Worm (Caenorhabditis elegans) whole organism, young adult: ENCODE results near the gene nprl-3.

Experiments used
- B0261.1 ChIP-seq: sonication (generic microtip); optimal IDR thresholded peaks from 2 replicates; lab custom pipeline; 2016; ENCODE audit warnings: mild to moderate bottlenecking, missing genetic modification characterization, moderate library complexity, missing compliant biosample characterization
- B0336.3 ChIP-seq: fragments of 200-800 bp; sonication (Bioruptor generic); IDR thresholded peaks from 2 replicates; pipeline ENCODE4 v1.3.6; 2022; ENCODE audit warnings: missing genetic modification characterization, missing compliant biosample characterization
- D2030.7 ChIP-seq: fragments of 200-800 bp; sonication (Bioruptor generic); IDR thresholded peaks from 2 replicates; pipeline ENCODE4 v1.3.6; 2022; ENCODE audit warnings: missing genetic modification reagents, missing genetic modification characterization, missing compliant biosample characterization
- F22D6.2 ChIP-seq: sonication (generic microtip); optimal IDR thresholded peaks from 2 replicates; lab custom pipeline; 2016; ENCODE audit warnings: mild to moderate bottlenecking, missing genetic modification characterization, missing compliant biosample characterization
- F33H1.4 ChIP-seq: fragments of 200-800 bp; sonication (Bioruptor generic); IDR thresholded peaks from 2 replicates; pipeline ENCODE4 v1.3.6; 2022; ENCODE audit warnings: missing genetic modification reagents, missing genetic modification characterization, missing compliant biosample characterization
- F39B2.1 ChIP-seq: fragments of 200-800 bp; sonication (Bioruptor generic); IDR thresholded peaks from 2 replicates; pipeline ENCODE4 v1.3.6; 2022; ENCODE audit warnings: missing genetic modification reagents, missing genetic modification characterization, missing compliant biosample characterization
- K12H6.12 ChIP-seq: fragments of 200-800 bp; sonication (Bioruptor generic); optimal IDR thresholded peaks from 2 replicates; lab custom pipeline; 2018; ENCODE audit warnings: mild to moderate bottlenecking, missing genetic modification characterization, missing compliant biosample characterization
- Y53F4B.3 ChIP-seq: fragments of 200-800 bp; sonication (Bioruptor generic); IDR thresholded peaks from 2 replicates; pipeline ENCODE4 v1.3.6; 2022; ENCODE audit warnings: missing genetic modification reagents, missing genetic modification characterization, missing compliant biosample characterization
- Y53G8AR.9 ChIP-seq: fragments of 200-800 bp; sonication (Bioruptor generic); conservative IDR thresholded peaks from 2 replicates; pipeline ENCODE4 v1.3.6; 2022; ENCODE audit warnings: missing genetic modification reagents, missing genetic modification characterization, missing compliant biosample characterization
- Y56A3A.18 ChIP-seq: fragments of 200-800 bp; sonication (Bioruptor generic); IDR thresholded peaks from 2 replicates; pipeline ENCODE4 v1.3.6; 2022; ENCODE audit warnings: missing genetic modification reagents, missing genetic modification characterization, missing compliant biosample characterization
- ZK185.1 ChIP-seq: sonication (generic microtip); optimal IDR thresholded peaks from 2 replicates; lab custom pipeline; 2016; ENCODE audit warnings: mild to moderate bottlenecking, missing genetic modification characterization, missing compliant biosample characterization; ENCODE audit not compliant: poor library complexity, severe bottlenecking
- akir-1 ChIP-seq: fragments of 200-800 bp; sonication (Bioruptor generic); optimal IDR thresholded peaks from 2 replicates; lab custom pipeline; 2018; ENCODE audit warnings: mild to moderate bottlenecking, missing genetic modification characterization, moderate library complexity, missing compliant biosample characterization
- ama-1 ChIP-seq, 3 experiments: fragments of 150-350 bp in 1 of 3; sonication (generic microtip) in 2 of 3; optimal IDR thresholded peaks; 2 replicates each; lab custom pipeline; 2014 to 2018; ENCODE audit warnings: missing biosample characterization in 2 of 3, missing genetic modification characterization in 2 of 3, missing genetic modification reagents in 2 of 3
- aptf-2 ChIP-seq: fragments of 200-800 bp; sonication (Bioruptor generic); conservative IDR thresholded peaks from 2 replicates; pipeline ENCODE4 v1.3.6; 2022; ENCODE audit warnings: missing genetic modification reagents, missing genetic modification characterization, missing compliant biosample characterization
- attf-5 ChIP-seq: fragments of 200-800 bp; sonication (Bioruptor generic); optimal IDR thresholded peaks from 2 replicates; lab custom pipeline; 2018; ENCODE audit warnings: mild to moderate bottlenecking, missing genetic modification characterization, missing compliant biosample characterization
- ccch-3 ChIP-seq: fragments of 200-800 bp; sonication (Bioruptor generic); optimal IDR thresholded peaks from 2 replicates; lab custom pipeline; 2018; ENCODE audit warnings: mild to moderate bottlenecking, missing genetic modification characterization, missing compliant biosample characterization
- ceh-58 ChIP-seq: fragments of 200-800 bp; sonication (Bioruptor generic); IDR thresholded peaks from 2 replicates; pipeline ENCODE4 v1.3.6; 2022; ENCODE audit warnings: missing genetic modification characterization, missing compliant biosample characterization
- dpff-1 ChIP-seq: sonication (generic microtip); optimal IDR thresholded peaks from 2 replicates; lab custom pipeline; 2017; ENCODE audit warnings: mild to moderate bottlenecking, missing genetic modification characterization, missing compliant biosample characterization
- dpl-1 ChIP-seq: fragments of 150-350 bp; optimal IDR thresholded peaks from 2 replicates; lab custom pipeline; 2014; ENCODE audit warnings: missing biosample characterization, missing genetic modification reagents, missing genetic modification characterization
- fkh-3 ChIP-seq: sonication (generic microtip); optimal IDR thresholded peaks from 2 replicates; lab custom pipeline; 2016; ENCODE audit warnings: mild to moderate bottlenecking, missing genetic modification characterization, missing compliant biosample characterization
- hsf-1 ChIP-seq: fragments of 200-800 bp; sonication (Bioruptor generic); IDR thresholded peaks from 2 replicates; pipeline ENCODE4 v1.3.6; 2022; ENCODE audit warnings: missing genetic modification reagents, missing genetic modification characterization, missing compliant biosample characterization
- let-607 ChIP-seq, 2 experiments: fragments of 200-800 bp in 1 of 2; sonication (Bioruptor generic) in 1 of 2; sonication (generic microtip) in 1 of 2; optimal IDR thresholded peaks; 2 replicates each; lab custom pipeline; 2016 to 2018; ENCODE audit warnings: mild to moderate bottlenecking in 2 of 2, missing compliant biosample characterization in 2 of 2, missing genetic modification characterization in 2 of 2, moderate library complexity in 2 of 2, missing genotype in 1 of 2
- lin-26 ChIP-seq: fragments of 200-800 bp; sonication (Bioruptor generic); IDR thresholded peaks from 2 replicates; pipeline ENCODE4 v1.3.6; 2022; ENCODE audit warnings: missing genetic modification reagents, missing genetic modification characterization, missing compliant biosample characterization
- lin-40 ChIP-seq: sonication (generic microtip); optimal IDR thresholded peaks from 2 replicates; lab custom pipeline; 2016; ENCODE audit warnings: missing genetic modification characterization, mild to moderate bottlenecking, missing compliant biosample characterization, missing genotype, missing genetic modification reagents
- lin-54 ChIP-seq: fragments of 200-800 bp; sonication (Bioruptor generic); optimal IDR thresholded peaks from 2 replicates; lab custom pipeline; 2018; ENCODE audit warnings: mild to moderate bottlenecking, missing genetic modification characterization, missing compliant biosample characterization
- lsl-1 ChIP-seq: fragments of 200-800 bp; sonication (Bioruptor generic); optimal IDR thresholded peaks from 2 replicates; lab custom pipeline; 2018; ENCODE audit warnings: mild to moderate bottlenecking, missing genetic modification characterization, moderate library complexity, missing compliant biosample characterization
- mes-4 ChIP-seq: sonication (generic microtip); optimal IDR thresholded peaks from 2 replicates; lab custom pipeline; 2016; ENCODE audit warnings: missing genotype, missing genetic modification characterization, missing compliant biosample characterization
- nfyb-1 ChIP-seq: fragments of 200-800 bp; sonication (Bioruptor generic); IDR thresholded peaks from 2 replicates; pipeline ENCODE4 v1.3.6; 2022; ENCODE audit warnings: missing genetic modification reagents, missing genetic modification characterization, missing compliant biosample characterization
- nhr-120 ChIP-seq: fragments of 200-800 bp; sonication (Bioruptor generic); IDR thresholded peaks from 2 replicates; pipeline ENCODE4 v1.3.6; 2022; ENCODE audit warnings: missing genetic modification characterization, missing compliant biosample characterization
- nhr-27 ChIP-seq: fragments of 200-800 bp; sonication (Bioruptor generic); optimal IDR thresholded peaks from 2 replicates; lab custom pipeline; 2018; ENCODE audit warnings: mild to moderate bottlenecking, missing genetic modification characterization, moderate library complexity, missing compliant biosample characterization
- nhr-80 ChIP-seq: sonication (generic microtip); optimal IDR thresholded peaks from 2 replicates; lab custom pipeline; 2016; ENCODE audit warnings: missing genetic modification characterization, missing compliant biosample characterization
- nhr-90 ChIP-seq: sonication (generic microtip); optimal IDR thresholded peaks from 2 replicates; lab custom pipeline; 2016; ENCODE audit warnings: missing genotype, mild to moderate bottlenecking, missing genetic modification characterization, missing compliant biosample characterization
- rcor-1 ChIP-seq: fragments of 200-800 bp; sonication (Bioruptor generic); IDR thresholded peaks from 2 replicates; pipeline ENCODE4 v1.3.6; 2022; ENCODE audit warnings: missing genetic modification reagents, missing genetic modification characterization, missing compliant biosample characterization
- snpc-1.1 ChIP-seq: sonication (generic microtip); optimal IDR thresholded peaks from 2 replicates; lab custom pipeline; 2017; ENCODE audit warnings: missing genetic modification characterization, mild to moderate bottlenecking, missing compliant biosample characterization, antibody characterized with exemption, moderate library complexity, missing genotype, missing genetic modification reagents; ENCODE audit not compliant: insufficient read depth
- snpc-1.3 ChIP-seq: sonication (generic microtip); optimal IDR thresholded peaks from 2 replicates; lab custom pipeline; 2017; ENCODE audit warnings: missing genetic modification characterization, mild to moderate bottlenecking, missing compliant biosample characterization, antibody characterized with exemption, moderate library complexity, missing genotype, missing genetic modification reagents; ENCODE audit not compliant: insufficient read depth
- snpc-3.4 ChIP-seq: sonication (generic microtip); optimal IDR thresholded peaks from 2 replicates; lab custom pipeline; 2017; ENCODE audit warnings: missing genetic modification characterization, mild to moderate bottlenecking, missing compliant biosample characterization, antibody characterized with exemption, moderate library complexity, missing genotype, missing genetic modification reagents
- somi-1 ChIP-seq: fragments of 200-800 bp; sonication (Bioruptor generic); optimal IDR thresholded peaks from 2 replicates; lab custom pipeline; 2018; ENCODE audit warnings: mild to moderate bottlenecking, missing genetic modification characterization, missing compliant biosample characterization
- tlf-1 ChIP-seq: fragments of 200-800 bp; sonication (Bioruptor generic); optimal IDR thresholded peaks from 2 replicates; lab custom pipeline; 2018; ENCODE audit warnings: mild to moderate bottlenecking, missing genetic modification characterization, missing compliant biosample characterization
- unc-62 ChIP-seq: fragments of 150-350 bp; optimal IDR thresholded peaks from 2 replicates; lab custom pipeline; 2014; ENCODE audit warnings: missing biosample characterization, missing genetic modification reagents, missing genetic modification characterization
- ztf-25 ChIP-seq: fragments of 200-800 bp; sonication (Bioruptor generic); IDR thresholded peaks from 2 replicates; pipeline ENCODE4 v1.3.6; 2022; ENCODE audit warnings: missing genetic modification reagents, missing genetic modification characterization, missing compliant biosample characterization
- ztf-26 ChIP-seq: sonication (generic microtip); optimal IDR thresholded peaks from 2 replicates; lab custom pipeline; 2017; ENCODE audit warnings: missing genetic modification characterization, missing compliant biosample characterization

Gene nprl-3

ce11 chrIV:8254193-8254592 is 43.1 kb upstream of the nprl-3 start:
- TF ChIP-seq lsl-1 (GFP tag; lab: Kevin White, UChicago) (no peak), lin-26 (GFP tag; lab: Robert Waterston, UW) (no peak), attf-5 (GFP tag; lab: Kevin White, UChicago) (no peak)

- peak; percentile 22 for TF ChIP-seq nhr-80 (tag; lab: Kevin White, UChicago)
- TF ChIP-seq ztf-26: no peak
Observed at ce11 chrIV:8255221-8255620, 42.1 kb upstream of the nprl-3 start.

- TF ChIP-seq B0336.3 (GFP tag; lab: Robert Waterston, UW): no peak
Observed at ce11 chrIV:8259904-8260303, 37.4 kb upstream of the nprl-3 start, which contains the start of gene K07H8.7. TSS of gene K07H8.7 (minus strand) at chrIV:8260004.

ce11 chrIV:8260848-8261638 is 36.2 kb upstream of the nprl-3 start, which contains the start of gene vit-6:
TSS of gene vit-6 (plus strand) at chrIV:8261157.
- peak; percentile 45 for TF ChIP-seq dpff-1 (tag; lab: Kevin White, UChicago)
- peak; percentile 82 for TF ChIP-seq nhr-80 (tag; lab: Kevin White, UChicago)
- no peak for TF ChIP-seq aptf-2
- no peak for TF ChIP-seq nhr-27 (tag; lab: Kevin White, UChicago)
- TF ChIP-seq ccch-3 (GFP tag; lab: Kevin White, UChicago): no peak
- TF ChIP-seq mes-4 (tag; lab: Kevin White, UChicago): no peak
- TF ChIP-seq fkh-3 (tag; lab: Kevin White, UChicago): peak; percentile 24
- TF ChIP-seq ZK185.1 (tag; lab: Kevin White, UChicago): peak; percentile 30
- no peak for TF ChIP-seq hsf-1 (GFP tag; lab: Robert Waterston, UW)
- TF ChIP-seq ztf-25 (GFP tag; lab: Robert Waterston, UW): no peak
- TF ChIP-seq rcor-1 (GFP tag; lab: Robert Waterston, UW): 0 out of 2 replicates have a peak, but pooled peaks have one; percentile 23
- TF ChIP-seq F33H1.4 (GFP tag; lab: Robert Waterston, UW): no peak
- TF ChIP-seq unc-62 (GFP tag; lab: Kevin White, UChicago): peak; percentile 91
- TF ChIP-seq F39B2.1: no peak
- TF ChIP-seq nfyb-1: no peak
- TF ChIP-seq somi-1 (GFP tag; lab: Kevin White, UChicago): no peak
- no peak for TF ChIP-seq B0261.1 (tag; lab: Kevin White, UChicago)
- no peak for TF ChIP-seq akir-1 (GFP tag; lab: Kevin White, UChicago)
- no peak for TF ChIP-seq ceh-58 (GFP tag; lab: Robert Waterston, UW)
- no peak for TF ChIP-seq D2030.7 (GFP tag; lab: Robert Waterston, UW)
- TF ChIP-seq snpc-1.1: no peak
- TF ChIP-seq lin-40 (tag; lab: Kevin White, UChicago): peak; percentile 15
- no peak for TF ChIP-seq nhr-120
- no peak for TF ChIP-seq Y53F4B.3 (GFP tag; lab: Robert Waterston, UW)
- TF ChIP-seq K12H6.12: no peak
- no peak for TF ChIP-seq attf-5 (GFP tag; lab: Kevin White, UChicago)
- no peak for TF ChIP-seq lin-54 (GFP tag; lab: Kevin White, UChicago)
- TF ChIP-seq Y53G8AR.9 (GFP tag; lab: Robert Waterston, UW): peak; percentile 58; the same call in 1 of the 2 replicates
- TF ChIP-seq snpc-3.4 (tag; lab: Kevin White, UChicago): no peak
- no peak for TF ChIP-seq nhr-90 (tag; lab: Kevin White, UChicago)
- no peak for TF ChIP-seq F22D6.2
- TF ChIP-seq Y56A3A.18 (GFP tag; lab: Robert Waterston, UW): peak; percentile 66
- TF ChIP-seq ama-1 (optimal IDR thresholded peaks at IDR 0.05; lab: Kevin White, UChicago): no peak
- TF ChIP-seq ama-1 (GFP tag; optimal IDR thresholded peaks at IDR 0.05; lab: Kevin White, UChicago): no peak
- no peak for TF ChIP-seq dpl-1 (GFP tag; lab: Kevin White, UChicago)
- TF ChIP-seq snpc-1.3 (tag; lab: Kevin White, UChicago): no peak
- no peak for TF ChIP-seq tlf-1
- peak; percentile 73 to 78 for TF ChIP-seq let-607 (tag; optimal IDR thresholded peaks at IDR 0.05; lab: Kevin White, UChicago)
